Fruit fly (Drosophila melanogaster) whole organism, embryonic: ENCODE results near the gene ana1.

Source experiments
- Ada2b ChIP-seq: fragments of 200-800 bp; sonication (Bioruptor generic); IDR thresholded peaks from 2 replicates; pipeline ENCODE4 v1.3.6; 2022; ENCODE audit warnings: missing biosample characterization, missing genetic modification characterization
- Adf1 ChIP-seq: fragments of 200-800 bp; sonication (Bioruptor generic); IDR thresholded peaks from 2 replicates; pipeline ENCODE4 v1.3.6; 2022; ENCODE audit warnings: missing biosample characterization, missing genetic modification characterization
- CG11504 ChIP-seq: fragments of 200-800 bp; sonication (Bioruptor generic); optimal IDR thresholded peaks from 3 replicates; lab custom pipeline; 2019; ENCODE audit warnings: missing biosample characterization, mild to moderate bottlenecking, missing genetic modification characterization, moderate library complexity
- CG11560 ChIP-seq: fragments of 200-800 bp; sonication (Bioruptor generic); IDR thresholded peaks from 3 replicates; pipeline ENCODE4 v1.3.6; 2022; ENCODE audit warnings: missing biosample characterization, missing genetic modification characterization
- CG12236 ChIP-seq: fragments of 200-800 bp; sonication (Bioruptor generic); optimal IDR thresholded peaks from 2 replicates; lab custom pipeline; 2016; ENCODE audit warnings: missing biosample characterization, missing genetic modification characterization
- CG13894 ChIP-seq: fragments of 200-800 bp; sonication (Bioruptor generic); optimal IDR thresholded peaks from 3 replicates; lab custom pipeline; 2018; ENCODE audit warnings: missing biosample characterization, mild to moderate bottlenecking, missing genetic modification characterization, moderate library complexity
- CG15269 ChIP-seq: fragments of 200-800 bp; sonication (Bioruptor generic); optimal IDR thresholded peaks from 2 replicates; lab custom pipeline; 2018; ENCODE audit warnings: missing biosample characterization, mild to moderate bottlenecking, missing genetic modification characterization, moderate library complexity
- CG16813 ChIP-seq: fragments of 200-800 bp; sonication (Bioruptor generic); IDR thresholded peaks from 3 replicates; pipeline ENCODE4 v1.3.6; 2022; ENCODE audit warnings: missing biosample characterization, missing genetic modification characterization; ENCODE audit not compliant: partially characterized antibody
- CG16815 ChIP-seq: fragments of 200-800 bp; sonication (Bioruptor generic); optimal IDR thresholded peaks from 3 replicates; lab custom pipeline; 2017; ENCODE audit warnings: missing biosample characterization, mild to moderate bottlenecking, missing genetic modification characterization
- CG17385 ChIP-seq: fragments of 200-800 bp; sonication (Bioruptor generic); optimal IDR thresholded peaks from 3 replicates; lab custom pipeline; 2018; ENCODE audit warnings: missing biosample characterization, mild to moderate bottlenecking, missing genetic modification characterization
- CG17568 ChIP-seq: fragments of 200-800 bp; sonication (Bioruptor generic); optimal IDR thresholded peaks from 2 replicates; lab custom pipeline; 2018; ENCODE audit warnings: missing biosample characterization, mild to moderate bottlenecking, missing genetic modification characterization, moderate library complexity
- CG17829 ChIP-seq: fragments of 200-800 bp; optimal IDR thresholded peaks from 2 replicates; lab custom pipeline; 2019; ENCODE audit warnings: missing biosample characterization, mild to moderate bottlenecking, missing genetic modification characterization, moderate library complexity
- CG1832 ChIP-seq: fragments of 200-800 bp; sonication (Bioruptor generic); optimal IDR thresholded peaks from 2 replicates; lab custom pipeline; 2017; ENCODE audit warnings: missing biosample characterization, mild to moderate bottlenecking, missing genetic modification characterization, inconsistent platforms
- CG18599 ChIP-seq: fragments of 200-800 bp; sonication (Bioruptor generic); optimal IDR thresholded peaks from 3 replicates; lab custom pipeline; 2017; ENCODE audit warnings: missing biosample characterization, missing genetic modification characterization, mild to moderate bottlenecking, moderate library complexity, missing genetic modification reagents
- CG2202 ChIP-seq: fragments of 200-800 bp; sonication (Bioruptor generic); optimal IDR thresholded peaks from 2 replicates; lab custom pipeline; 2018; ENCODE audit warnings: missing biosample characterization, mild to moderate bottlenecking, missing genetic modification characterization
- CG4617 ChIP-seq: fragments of 200-800 bp; sonication (Bioruptor generic); optimal IDR thresholded peaks from 3 replicates; lab custom pipeline; 2016; ENCODE audit warnings: missing biosample characterization, missing genetic modification characterization, borderline replicate concordance
- CG8089 ChIP-seq: fragments of 200-800 bp; sonication (Bioruptor generic); optimal IDR thresholded peaks from 3 replicates; lab custom pipeline; 2016; ENCODE audit warnings: missing biosample characterization, missing genetic modification characterization
- CG8478 ChIP-seq: fragments of >200 bp; optimal IDR thresholded peaks from 2 replicates; lab custom pipeline; 2018
- CG8765 ChIP-seq: fragments of 200-800 bp; sonication (Bioruptor generic); IDR thresholded peaks from 2 replicates; pipeline ENCODE4 v1.3.6; 2022; ENCODE audit warnings: missing biosample characterization, missing genetic modification characterization
- CG9876 ChIP-seq: fragments of 200-800 bp; sonication (Bioruptor generic); optimal IDR thresholded peaks from 2 replicates; lab custom pipeline; 2016; ENCODE audit warnings: missing biosample characterization, missing genetic modification characterization
- Camta ChIP-seq: fragments of 200-800 bp; sonication (Bioruptor generic); optimal IDR thresholded peaks from 2 replicates; lab custom pipeline; 2016; ENCODE audit warnings: missing biosample characterization, missing genetic modification characterization
- CoRest ChIP-seq: fragments of 200-800 bp; sonication (Bioruptor generic); optimal IDR thresholded peaks from 3 replicates; lab custom pipeline; 2018; ENCODE audit warnings: missing biosample characterization, mild to moderate bottlenecking, missing genetic modification characterization, moderate library complexity
- E2f2 ChIP-seq: fragments of 200-800 bp; sonication (Bioruptor generic); IDR thresholded peaks from 2 replicates; pipeline ENCODE4 v1.3.6; 2022; ENCODE audit warnings: missing biosample characterization, missing genetic modification characterization
- HLH4C ChIP-seq: fragments of 200-800 bp; sonication (Bioruptor generic); IDR thresholded peaks from 3 replicates; pipeline ENCODE4 v1.3.6; 2022; ENCODE audit warnings: missing biosample characterization, missing genetic modification characterization; ENCODE audit not compliant: partially characterized antibody
- HLHmδ ChIP-seq: fragments of 200-800 bp; sonication (Bioruptor generic); optimal IDR thresholded peaks from 2 replicates; lab custom pipeline; 2018; ENCODE audit warnings: missing biosample characterization, mild to moderate bottlenecking, missing genetic modification characterization, moderate library complexity
- Hr78 ChIP-seq, 2 experiments: fragments of 200-800 bp in 1 of 2; fragments of >200 bp in 1 of 2; sonication (Bioruptor generic) in 1 of 2; optimal IDR thresholded peaks; 2 replicates each; lab custom pipeline; 2017 to 2019; ENCODE audit warnings: missing biosample characterization in 2 of 2, missing genetic modification characterization in 2 of 2, mild to moderate bottlenecking in 1 of 2, moderate library complexity in 1 of 2
- NFAT ChIP-seq: fragments of 200-800 bp; sonication (Bioruptor generic); IDR thresholded peaks from 2 replicates; pipeline ENCODE4 v1.3.6; 2022; ENCODE audit warnings: missing biosample characterization, missing genetic modification characterization
- NfI ChIP-seq: fragments of 200-800 bp; sonication (Bioruptor generic); optimal IDR thresholded peaks from 3 replicates; lab custom pipeline; 2018; ENCODE audit warnings: missing biosample characterization, mild to moderate bottlenecking, missing genetic modification characterization, moderate library complexity
- Pdp1 ChIP-seq, 2 experiments: fragments of 200-800 bp; sonication (Bioruptor generic); optimal IDR thresholded peaks; 3 replicates each; lab custom pipeline; 2016; ENCODE audit warnings: missing biosample characterization in 2 of 2, missing genetic modification characterization in 2 of 2, mild to moderate bottlenecking in 1 of 2, moderate library complexity in 1 of 2
- Six4 ChIP-seq: fragments of 200-800 bp; sonication (Bioruptor generic); optimal IDR thresholded peaks from 2 replicates; lab custom pipeline; 2016; ENCODE audit warnings: missing biosample characterization, missing genetic modification characterization
- aop ChIP-seq: fragments of 200-800 bp; sonication (Bioruptor generic); IDR thresholded peaks from 2 replicates; pipeline ENCODE4 v1.3.6; 2022; ENCODE audit warnings: missing biosample characterization, missing genetic modification characterization
- ap ChIP-seq: fragments of 200-800 bp; sonication (Bioruptor generic); IDR thresholded peaks from 2 replicates; pipeline ENCODE4 v1.3.6; 2022; ENCODE audit warnings: missing biosample characterization, missing genetic modification characterization
- ato ChIP-seq: fragments of 200-800 bp; sonication (Bioruptor generic); IDR thresholded peaks from 2 replicates; pipeline ENCODE4 v1.3.6; 2022; ENCODE audit warnings: missing biosample characterization, missing genetic modification characterization; ENCODE audit not compliant: partially characterized antibody
- bowl ChIP-seq: fragments of 200-800 bp; sonication (Bioruptor generic); IDR thresholded peaks from 2 replicates; pipeline ENCODE4 v1.3.6; 2022; ENCODE audit warnings: missing biosample characterization, missing genetic modification characterization
- dysf ChIP-seq: fragments of 200-800 bp; sonication (Bioruptor generic); IDR thresholded peaks from 3 replicates; pipeline ENCODE4 v1.3.6; 2022; ENCODE audit warnings: missing biosample characterization, missing genetic modification characterization
- emc ChIP-seq: fragments of 200-800 bp; sonication (Bioruptor generic); optimal IDR thresholded peaks from 2 replicates; lab custom pipeline; 2016; ENCODE audit warnings: missing biosample characterization, missing genetic modification characterization
- ftz-f1 ChIP-seq: fragments of 200-800 bp; sonication (Bioruptor generic); optimal IDR thresholded peaks from 2 replicates; lab custom pipeline; 2016; ENCODE audit warnings: missing biosample characterization, missing genetic modification characterization
- grau ChIP-seq: fragments of 200-800 bp; optimal IDR thresholded peaks from 3 replicates; lab custom pipeline; 2019; ENCODE audit warnings: missing biosample characterization, mild to moderate bottlenecking, missing genetic modification characterization, moderate library complexity
- her ChIP-seq: fragments of 200-800 bp; sonication (Bioruptor generic); optimal IDR thresholded peaks from 2 replicates; lab custom pipeline; 2016; ENCODE audit warnings: missing biosample characterization, missing genetic modification characterization
- nom ChIP-seq: fragments of 200-800 bp; sonication (Bioruptor generic); optimal IDR thresholded peaks from 2 replicates; lab custom pipeline; 2017; ENCODE audit warnings: missing biosample characterization, missing genetic modification characterization, mild to moderate bottlenecking, moderate library complexity, missing genetic modification reagents
- otp ChIP-seq: fragments of 200-800 bp; sonication (Bioruptor generic); IDR thresholded peaks from 3 replicates; pipeline ENCODE4, ENCODE4 v1.3.6; 2022; ENCODE audit warnings: missing biosample characterization, missing genetic modification characterization
- pb ChIP-seq: fragments of 200-800 bp; sonication (Bioruptor generic); optimal IDR thresholded peaks from 3 replicates; lab custom pipeline; 2016; ENCODE audit warnings: missing biosample characterization, missing genetic modification characterization
- sima ChIP-seq: fragments of 200-800 bp; sonication (Bioruptor generic); optimal IDR thresholded peaks from 2 replicates; lab custom pipeline; 2016; ENCODE audit warnings: missing biosample characterization, missing genetic modification characterization
- sisA ChIP-seq: fragments of 200-800 bp; sonication (Bioruptor generic); IDR thresholded peaks from 2 replicates; pipeline ENCODE4 v1.3.6; 2022; ENCODE audit warnings: missing biosample characterization, missing genetic modification characterization
- sob ChIP-seq: fragments of 200-800 bp; sonication (Bioruptor generic); IDR thresholded peaks from 2 replicates; pipeline ENCODE4 v1.3.6; 2022; ENCODE audit warnings: missing biosample characterization, missing genetic modification characterization
- tna ChIP-seq: fragments of 200-800 bp; sonication (Bioruptor generic); IDR thresholded peaks from 2 replicates; pipeline ENCODE4 v1.3.6; 2022; ENCODE audit warnings: missing biosample characterization, missing genetic modification characterization; ENCODE audit not compliant: partially characterized antibody
- unc-4 ChIP-seq: fragments of 200-800 bp; sonication (Bioruptor generic); IDR thresholded peaks from 2 replicates; pipeline ENCODE4 v1.3.6; 2022; ENCODE audit warnings: missing biosample characterization, missing genetic modification characterization; ENCODE audit not compliant: partially characterized antibody
- vnd ChIP-seq: fragments of 200-800 bp; sonication (Bioruptor generic); IDR thresholded peaks from 3 replicates; pipeline ENCODE4 v1.3.6; 2022; ENCODE audit warnings: missing biosample characterization, missing genetic modification characterization; ENCODE audit not compliant: partially characterized antibody
- vvl ChIP-seq: fragments of 200-800 bp; sonication (Bioruptor generic); IDR thresholded peaks from 2 replicates; pipeline ENCODE4 v1.3.6; 2022; ENCODE audit warnings: missing biosample characterization, missing genetic modification characterization
- wor ChIP-seq: fragments of 200-800 bp; sonication (Bioruptor generic); IDR thresholded peaks from 2 replicates; pipeline ENCODE4 v1.3.6; 2022; ENCODE audit warnings: missing biosample characterization, missing genetic modification characterization

The ana1 gene

dm6 chr3R:24569669-24570349 lies 39.4 kb downstream of the ana1 start (continued):
- no peak for TF ChIP-seq CG16815 (GFP tag; lab: Kevin White, UChicago)
- TF ChIP-seq otp (GFP tag; lab: Robert Waterston, UW): 0 out of 3 replicates have a peak, but pooled peaks have one; percentile 26
- TF ChIP-seq unc-4 (GFP tag; lab: Robert Waterston, UW): no peak
- no peak for TF ChIP-seq NfI (GFP tag; lab: Kevin White, UChicago)
- TF ChIP-seq CG13894 (tag; lab: Kevin White, UChicago): peak; percentile 81
- TF ChIP-seq CG11560 (tag; lab: Robert Waterston, UW): no peak
- no peak for TF ChIP-seq Ada2b (GFP tag; lab: Robert Waterston, UW)
- no peak for TF ChIP-seq CG17829 (tag; lab: Kevin White, UChicago)
- TF ChIP-seq Camta: no peak
- no peak for TF ChIP-seq ftz-f1
- TF ChIP-seq CoRest (tag; lab: Kevin White, UChicago): no peak
- TF ChIP-seq HLH4C: no peak
- no peak for TF ChIP-seq wor
- TF ChIP-seq CG8478 (lab: Kevin White, UChicago): no peak
- no peak for TF ChIP-seq CG2202 (tag; lab: Kevin White, UChicago)
- no peak for TF ChIP-seq HLHmδ (GFP tag; lab: Kevin White, UChicago)
- TF ChIP-seq aop (GFP tag; lab: Robert Waterston, UW): no peak
- TF ChIP-seq grau (tag; lab: Kevin White, UChicago): no peak
- TF ChIP-seq sob (GFP tag; lab: Robert Waterston, UW): no peak
- no peak for TF ChIP-seq her
- no peak for TF ChIP-seq CG9876
- no peak for TF ChIP-seq CG16813
- TF ChIP-seq CG12236 (GFP tag; lab: Kevin White, UChicago): no peak
- no peak for TF ChIP-seq CG4617
- no peak for TF ChIP-seq CG8089
- no peak for TF ChIP-seq NFAT (GFP tag; lab: Robert Waterston, UW)
- no peak for TF ChIP-seq dysf (GFP tag; lab: Robert Waterston, UW)
- TF ChIP-seq CG17568 (GFP tag; lab: Kevin White, UChicago): no peak
- TF ChIP-seq nom (GFP tag; lab: Kevin White, UChicago): no peak
- TF ChIP-seq CG18599 (GFP tag; lab: Kevin White, UChicago): no peak
- no peak for TF ChIP-seq ap (GFP tag; lab: Robert Waterston, UW)
- TF ChIP-seq vvl (GFP tag; lab: Robert Waterston, UW): no peak; the same call in 1 of the 2 replicates
- TF ChIP-seq CG1832 (GFP tag; lab: Kevin White, UChicago): no peak
- no peak for TF ChIP-seq CG17385
- TF ChIP-seq ato (GFP tag; lab: Robert Waterston, UW): no peak
- TF ChIP-seq sima: no peak
- no peak for TF ChIP-seq Six4 (GFP tag; lab: Kevin White, UChicago)
- no peak for TF ChIP-seq CG11504 (tag; lab: Kevin White, UChicago)
- no peak for TF ChIP-seq E2f2 (GFP tag; lab: Robert Waterston, UW)
- TF ChIP-seq emc: no peak
- peak in 1 of 2 experiments; percentile 78 for TF ChIP-seq Pdp1 (GFP tag; optimal IDR thresholded peaks at IDR 0.05; lab: Kevin White, UChicago)
- TF ChIP-seq tna (GFP tag; lab: Robert Waterston, UW): no peak
- TF ChIP-seq vnd: no peak
- TF ChIP-seq bowl: no peak
- no peak for TF ChIP-seq pb (GFP tag; lab: Kevin White, UChicago)
- TF ChIP-seq CG15269 (tag; lab: Kevin White, UChicago): peak; percentile 41
- no peak for TF ChIP-seq CG8765 (GFP tag; lab: Robert Waterston, UW)
- no peak for TF ChIP-seq sisA
- TF ChIP-seq Adf1 (GFP tag; lab: Robert Waterston, UW): no peak
- no peak for TF ChIP-seq Hr78 (GFP tag; optimal IDR thresholded peaks at IDR 0.05; lab: Kevin White, UChicago)
